Fruit fly (Drosophila melanogaster) whole organism, adult: ENCODE results near the gene tna.

Experiments
- CG11617 ChIP-seq: fragments of 200-800 bp; sonication (Bioruptor generic); optimal IDR thresholded peaks from 2 replicates; lab custom pipeline; 2017; ENCODE audit warnings: mild to moderate bottlenecking, missing biosample characterization, missing genetic modification reagents, missing genetic modification characterization
- cic ChIP-seq: fragments of 200-800 bp; sonication (Bioruptor generic); optimal IDR thresholded peaks from 2 replicates; lab custom pipeline; 2017; ENCODE audit warnings: missing biosample characterization, mild to moderate bottlenecking, missing genetic modification characterization, moderate library complexity
- cnc ChIP-seq, 2 experiments: fragments of >200 bp; optimal IDR thresholded peaks; 2 replicates each; lab custom pipeline; 2017
- kay ChIP-seq: fragments of 200-800 bp; sonication (Bioruptor generic); peaks from one replicate; lab custom pipeline; 2016; ENCODE audit warnings: missing biosample characterization, missing genetic modification characterization, borderline replicate concordance
- toe ChIP-seq: fragments of 200-800 bp; sonication (Bioruptor generic); optimal IDR thresholded peaks from 2 replicates; lab custom pipeline; 2016; ENCODE audit warnings: missing biosample characterization, missing genetic modification characterization

DNA sequence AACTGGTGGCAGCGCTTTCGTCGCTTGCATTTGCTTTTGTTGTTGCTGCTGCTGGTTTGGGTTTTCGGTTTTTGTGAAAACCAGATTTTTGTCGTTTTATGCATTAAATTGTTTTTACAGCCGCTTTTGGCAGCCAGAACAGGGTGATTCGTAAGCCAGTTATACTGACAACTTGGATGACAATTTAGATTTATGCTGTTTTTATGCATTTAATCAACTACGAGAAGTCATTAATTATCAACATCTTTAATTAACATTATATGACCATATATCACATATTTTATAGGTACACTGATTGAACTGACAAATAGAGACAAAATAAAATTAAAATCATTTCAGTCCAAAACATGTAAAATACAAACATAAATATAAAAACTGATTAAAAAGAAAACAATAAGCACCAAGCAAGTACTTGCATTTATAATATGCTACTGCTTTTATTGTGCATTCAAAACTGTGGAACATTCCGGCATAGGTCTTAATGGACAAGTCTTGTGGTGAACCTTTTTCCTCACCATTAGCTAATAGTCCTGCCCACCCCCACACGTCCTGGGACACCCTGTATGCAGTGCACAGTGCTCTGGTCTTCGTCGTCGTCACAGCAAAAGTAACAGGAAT lies 19.6 kb downstream of the tna start:
- TF ChIP-seq kay (GFP tag; lab: Kevin White, UChicago): peak; percentile 52
- TF ChIP-seq cnc (optimal IDR thresholded peaks at IDR 0.05; lab: Kevin White, UChicago): no peak
- peak; percentile 2 for TF ChIP-seq CG11617 (GFP tag; lab: Kevin White, UChicago)
- no peak for TF ChIP-seq cic (GFP tag; lab: Kevin White, UChicago)
- peak; percentile 15 for TF ChIP-seq toe
